Worm (Caenorhabditis elegans): ENCODE data around the gene ptb-1.

DNA sequence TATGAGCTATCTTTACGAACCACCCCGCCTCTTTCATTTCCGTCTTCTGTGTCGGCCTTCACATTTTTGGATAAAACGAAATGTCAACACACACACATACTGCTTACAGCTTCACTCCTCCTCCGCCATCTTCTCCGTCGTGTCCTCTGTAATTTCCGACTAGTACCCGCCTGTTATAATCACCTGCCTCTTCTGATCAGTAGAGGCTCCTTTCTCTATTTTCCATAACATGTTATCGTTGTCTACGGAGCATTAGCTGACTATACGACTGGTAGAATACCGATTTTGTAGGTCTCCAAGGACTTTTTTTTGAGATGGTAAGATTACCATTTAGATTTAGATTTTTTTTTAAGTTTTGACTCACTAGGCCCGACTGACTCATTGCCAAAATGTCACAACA lies 9.6 kb downstream of the ptb-1 start:
- TF ChIP-seq sea-1 (GFP tag; conservative IDR thresholded peaks at IDR 0.05): no peak
- TF ChIP-seq ama-1 (optimal IDR thresholded peaks at IDR 0.05): no peak
- TF ChIP-seq F13C5.2 (tag; optimal IDR thresholded peaks at IDR 0.05): no peak
- no peak for TF ChIP-seq hmbx-1 (tag; optimal IDR thresholded peaks at IDR 0.05)
- no peak for TF ChIP-seq tbx-37 (GFP tag; conservative IDR thresholded peaks at IDR 0.05)
